Worm (Caenorhabditis elegans) whole organism, L1 larva: ENCODE data around the gene blos-8.
A peak's percentile ranks its signal among the peaks of the same experiment; 100 is the strongest.

Experiments used
- C04F5.9 ChIP-seq: sonication (generic microtip); optimal IDR thresholded peaks from 2 replicates; lab custom pipeline; 2016; ENCODE audit warnings: missing genetic modification characterization, missing compliant biosample characterization
- Y116A8C.19 ChIP-seq: sonication (generic microtip); optimal IDR thresholded peaks from 2 replicates; lab custom pipeline; 2016; ENCODE audit warnings: missing compliant biosample characterization, missing genetic modification characterization, borderline replicate concordance
- alr-1 ChIP-seq: fragments of 200-800 bp; sonication (Bioruptor generic); optimal IDR thresholded peaks from 2 replicates; lab custom pipeline; 2018; ENCODE audit warnings: borderline replicate concordance, mild to moderate bottlenecking, missing genetic modification characterization, missing compliant biosample characterization
- ama-1 ChIP-seq: fragments of 150-350 bp; optimal IDR thresholded peaks from 2 replicates; lab custom pipeline; 2014
- blmp-1 ChIP-seq: fragments of 150-350 bp; optimal IDR thresholded peaks from 2 replicates; lab custom pipeline; 2014; ENCODE audit warnings: missing biosample characterization, missing genetic modification characterization
- ceh-8 ChIP-seq: fragments of 200-800 bp; sonication (Bioruptor generic); optimal IDR thresholded peaks from 2 replicates; lab custom pipeline; 2018; ENCODE audit warnings: mild to moderate bottlenecking, missing genetic modification characterization, moderate library complexity, missing compliant biosample characterization
- efl-1 ChIP-seq, 4 experiments: fragments of 150-350 bp; optimal IDR thresholded peaks in 3 of 4; peaks in 1 of 4; 1 replicate in 1 of 4; 2 replicates in 3 of 4; lab custom pipeline; 2014; ENCODE audit warnings: missing biosample characterization in 2 of 4, missing genetic modification characterization in 2 of 4, missing genetic modification reagents in 2 of 4
- fkh-10 ChIP-seq: sonication (generic microtip); optimal IDR thresholded peaks from 2 replicates; lab custom pipeline; 2017; ENCODE audit warnings: missing biosample characterization, missing genetic modification reagents, missing genetic modification characterization
- fkh-8 ChIP-seq: sonication (generic microtip); optimal IDR thresholded peaks from 2 replicates; lab custom pipeline; 2016; ENCODE audit warnings: mild to moderate bottlenecking, missing genetic modification characterization, missing compliant biosample characterization
- fos-1 ChIP-seq: fragments of 150-350 bp; optimal IDR thresholded peaks from 2 replicates; lab custom pipeline; 2014; ENCODE audit warnings: missing biosample characterization, missing genetic modification characterization
- grh-1 ChIP-seq: fragments of 200-800 bp; sonication (Bioruptor generic); IDR thresholded peaks from 2 replicates; pipeline ENCODE4 v1.3.6; 2022; ENCODE audit warnings: missing genetic modification reagents, missing genetic modification characterization, missing compliant biosample characterization
- hlh-17 ChIP-seq: fragments of 200-800 bp; sonication (Bioruptor generic); optimal IDR thresholded peaks from 2 replicates; lab custom pipeline; 2018; ENCODE audit warnings: missing genetic modification characterization, mild to moderate bottlenecking, missing compliant biosample characterization, moderate library complexity, borderline replicate concordance
- isw-1 ChIP-seq: fragments of 200-800 bp; sonication (Bioruptor generic); IDR thresholded peaks from 2 replicates; pipeline ENCODE4 v1.3.6; 2022; ENCODE audit warnings: missing genetic modification characterization, missing compliant biosample characterization
- lin-14 ChIP-seq: fragments of 200-800 bp; sonication (Bioruptor generic); optimal IDR thresholded peaks from 2 replicates; lab custom pipeline; 2018; ENCODE audit warnings: mild to moderate bottlenecking, missing genetic modification characterization, moderate library complexity, missing compliant biosample characterization
- lin-15B ChIP-seq: fragments of 150-350 bp; sonication (generic microtip); optimal IDR thresholded peaks from 3 replicates; lab custom pipeline; 2014; ENCODE audit warnings: missing biosample characterization, missing genetic modification characterization
- lin-35 ChIP-seq, 2 experiments: fragments of 150-350 bp; optimal IDR thresholded peaks; 2 replicates each; lab custom pipeline; 2014; ENCODE audit warnings: missing biosample characterization in 2 of 2, missing genetic modification characterization in 2 of 2, missing genetic modification reagents in 2 of 2
- lsy-2 ChIP-seq, 2 experiments: fragments of 150-350 bp; optimal IDR thresholded peaks; 2 replicates each; lab custom pipeline; 2014; ENCODE audit warnings: missing biosample characterization in 2 of 2, missing genetic modification characterization in 2 of 2
- mep-1 ChIP-seq: fragments of 150-350 bp; optimal IDR thresholded peaks from 2 replicates; lab custom pipeline; 2014; ENCODE audit warnings: missing biosample characterization, missing genetic modification characterization
- nhr-12 ChIP-seq: sonication (generic microtip); optimal IDR thresholded peaks from 2 replicates; lab custom pipeline; 2017; ENCODE audit warnings: missing biosample characterization, missing genetic modification characterization
- nhr-19 ChIP-seq: fragments of 200-800 bp; sonication (Bioruptor generic); conservative IDR thresholded peaks from 2 replicates; pipeline ENCODE4 v1.3.6; 2022; ENCODE audit warnings: missing genetic modification characterization, missing compliant biosample characterization
- nhr-28 ChIP-seq: fragments of 150-350 bp; optimal IDR thresholded peaks from 2 replicates; lab custom pipeline; 2014; ENCODE audit warnings: missing biosample characterization, missing genetic modification characterization
- nhr-71 ChIP-seq: sonication (generic microtip); optimal IDR thresholded peaks from 2 replicates; lab custom pipeline; 2016; ENCODE audit warnings: mild to moderate bottlenecking, missing genetic modification characterization, moderate library complexity, missing compliant biosample characterization
- nhr-77 ChIP-seq: fragments of 150-350 bp; optimal IDR thresholded peaks from 2 replicates; lab custom pipeline; 2014; ENCODE audit warnings: missing biosample characterization, missing genetic modification characterization
- nhr-85 ChIP-seq: sonication (generic microtip); peaks from one replicate; lab custom pipeline; 2016; ENCODE audit warnings: missing genetic modification characterization, inconsistent platforms, missing compliant biosample characterization
- nhr-90 ChIP-seq: sonication (generic microtip); optimal IDR thresholded peaks from 2 replicates; lab custom pipeline; 2016; ENCODE audit warnings: mild to moderate bottlenecking, missing genetic modification characterization, missing compliant biosample characterization; ENCODE audit not compliant: poor library complexity
- pag-3 ChIP-seq: sonication (generic microtip); optimal IDR thresholded peaks from 2 replicates; lab custom pipeline; 2017; ENCODE audit warnings: missing genetic modification characterization, mild to moderate bottlenecking, missing compliant biosample characterization, antibody characterized with exemption, borderline replicate concordance; ENCODE audit not compliant: insufficient read depth
- pax-3 ChIP-seq: fragments of 200-800 bp; sonication (Bioruptor generic); optimal IDR thresholded peaks from 2 replicates; lab custom pipeline; 2018; ENCODE audit warnings: mild to moderate bottlenecking, missing genetic modification characterization, moderate library complexity, missing compliant biosample characterization
- pqm-1 ChIP-seq: sonication (generic microtip); optimal IDR thresholded peaks from 3 replicates; lab custom pipeline; 2017; ENCODE audit warnings: missing biosample characterization, missing genetic modification characterization
- rnt-1 ChIP-seq: sonication (generic microtip); optimal IDR thresholded peaks from 2 replicates; lab custom pipeline; 2016; ENCODE audit warnings: mild to moderate bottlenecking, missing genetic modification characterization, moderate library complexity, missing compliant biosample characterization
- snpc-4 ChIP-seq: fragments of 150-350 bp; optimal IDR thresholded peaks from 2 replicates; lab custom pipeline; 2014; ENCODE audit warnings: missing biosample characterization, missing genetic modification characterization
- sox-4 ChIP-seq: sonication (generic microtip); optimal IDR thresholded peaks from 2 replicates; lab custom pipeline; 2016; ENCODE audit warnings: missing genetic modification characterization, missing compliant biosample characterization
- sptf-1 ChIP-seq: fragments of 150-350 bp; optimal IDR thresholded peaks from 2 replicates; lab custom pipeline; 2014; ENCODE audit warnings: missing biosample characterization, missing genetic modification characterization
- tlp-1 ChIP-seq: fragments of 150-350 bp; optimal IDR thresholded peaks from 2 replicates; lab custom pipeline; 2014; ENCODE audit warnings: missing biosample characterization, missing genetic modification characterization
- unc-30 ChIP-seq: sonication (generic microtip); optimal IDR thresholded peaks from 2 replicates; lab custom pipeline; 2017; ENCODE audit warnings: missing biosample characterization, missing genetic modification characterization
- xbp-1 ChIP-seq: sonication (generic microtip); optimal IDR thresholded peaks from 2 replicates; lab custom pipeline; 2016; ENCODE audit warnings: missing genetic modification characterization, missing compliant biosample characterization

blos-8 gene

DNA sequence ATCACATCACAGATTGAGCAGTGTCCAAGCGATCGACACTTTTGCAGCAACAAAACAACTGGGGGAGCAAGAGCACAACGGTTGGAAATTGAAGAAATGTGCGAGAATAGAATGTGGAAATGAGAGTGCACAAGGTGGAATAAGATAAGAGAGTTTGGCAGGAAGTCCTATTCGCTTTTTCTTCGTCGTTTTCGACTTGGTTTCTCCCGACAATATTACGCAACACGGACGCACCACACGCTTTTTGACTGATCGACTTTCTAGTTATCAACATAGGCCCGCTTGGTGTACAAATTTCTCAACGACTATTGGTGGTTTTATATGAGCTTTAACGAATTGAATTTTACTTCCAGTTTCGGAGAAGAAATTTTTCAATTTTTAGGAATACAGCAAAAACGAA is 48.1 kb downstream of the blos-8 start (continued):
- TF ChIP-seq sox-4 (no peak), grh-1 (GFP tag; lab: Robert Waterston, UW) (no peak), isw-1 (GFP tag; lab: Robert Waterston, UW) (no peak), ceh-8 (GFP tag; lab: Kevin White, UChicago) (no peak), snpc-4 (tag; lab: Kevin White, UChicago) (no peak), hlh-17 (GFP tag; lab: Kevin White, UChicago) (no peak)

DNA sequence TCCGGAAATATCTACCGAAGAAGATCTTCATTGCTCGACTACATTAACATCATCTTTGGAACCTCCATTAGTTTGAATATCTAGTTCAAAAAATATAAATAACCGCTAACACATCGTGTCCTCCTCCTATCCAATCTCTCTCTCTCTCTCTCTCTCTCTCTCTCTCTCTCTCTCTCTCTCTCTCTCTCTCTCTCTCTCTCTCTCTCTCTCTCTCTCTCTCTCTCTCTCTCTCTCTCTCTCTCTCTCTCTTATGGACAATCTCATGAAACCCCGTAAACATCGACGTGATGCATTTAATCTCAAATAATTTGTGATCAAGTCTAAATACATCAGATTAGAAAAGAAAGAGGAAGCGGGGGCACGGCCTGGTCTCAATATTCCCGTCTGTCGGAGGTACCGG is 48.7 kb downstream of the blos-8 start:
- TF ChIP-seq nhr-77 (tag; lab: Kevin White, UChicago) = no peak
- no peak for TF ChIP-seq lsy-2 (tag; optimal IDR thresholded peaks at IDR 0.05; lab: Kevin White, UChicago)
- TF ChIP-seq ama-1 (lab: Kevin White, UChicago) = no peak
- peak; percentile 2 for TF ChIP-seq mep-1 (tag; lab: Kevin White, UChicago)
- TF ChIP-seq fos-1 (tag; lab: Kevin White, UChicago) = no peak
- TF ChIP-seq pag-3 (tag; lab: Kevin White, UChicago) = no peak
- TF ChIP-seq nhr-85 = peak; percentile 19
- no peak for TF ChIP-seq alr-1 (tag; lab: Kevin White, UChicago)
- no peak for TF ChIP-seq Y116A8C.19 (tag; lab: Kevin White, UChicago)
- no peak for TF ChIP-seq unc-30 (tag; lab: Kevin White, UChicago)
- TF ChIP-seq nhr-28 (tag; lab: Kevin White, UChicago) = no peak
- TF ChIP-seq lin-35 (GFP tag; optimal IDR thresholded peaks at IDR 0.05; lab: Kevin White, UChicago) = no peak
- no peak for TF ChIP-seq tlp-1
- no peak for TF ChIP-seq C04F5.9 (tag; lab: Kevin White, UChicago)
- peak; percentile 33 for TF ChIP-seq blmp-1
- TF ChIP-seq nhr-19 (GFP tag; lab: Robert Waterston, UW) = no peak
- TF ChIP-seq pax-3 = peak; percentile 25
- no peak for TF ChIP-seq rnt-1
- no peak for TF ChIP-seq pqm-1 (tag; lab: Kevin White, UChicago)
- no peak for TF ChIP-seq hlh-17 (GFP tag; lab: Kevin White, UChicago)
- peak; percentile 13 to 14 for TF ChIP-seq efl-1 (optimal IDR thresholded peaks at IDR 0.05; lab: Kevin White, UChicago)
- no peak for TF ChIP-seq efl-1 (GFP tag; optimal IDR thresholded peaks at IDR 0.05 in 1 of 2; lab: Kevin White, UChicago)
- peak; percentile 10 for TF ChIP-seq lin-14 (GFP tag; lab: Kevin White, UChicago)

DNA sequence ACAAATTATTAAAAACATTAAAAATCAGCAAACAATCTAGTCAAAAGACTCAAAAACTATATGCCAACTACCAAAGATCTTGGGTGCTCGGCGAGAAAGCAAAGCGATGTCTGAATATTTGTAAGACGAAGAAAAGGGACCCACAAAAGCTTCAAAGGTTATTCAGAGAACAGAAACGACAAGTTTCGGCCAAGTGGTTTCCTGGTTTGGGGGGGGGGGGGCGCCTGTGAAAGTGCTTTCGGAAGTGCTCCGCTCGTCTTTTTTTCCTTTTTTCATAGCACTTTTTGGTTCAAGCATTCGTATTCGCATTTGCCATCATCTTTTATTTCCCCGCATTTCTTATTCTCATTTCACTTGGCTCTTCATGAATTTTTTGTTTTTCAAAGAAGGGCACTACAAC is 49.5 kb downstream of the blos-8 start:
- TF ChIP-seq nhr-19 (GFP tag; lab: Robert Waterston, UW) (no peak), sptf-1 (tag; lab: Kevin White, UChicago) (no peak), fkh-10 (GFP tag; lab: Kevin White, UChicago) (peak; percentile 57), nhr-71 (tag; lab: Kevin White, UChicago) (no peak), xbp-1 (no peak), nhr-90 (tag; lab: Kevin White, UChicago) (no peak), fkh-8 (no peak), lin-15B (no peak), lin-14 (GFP tag; lab: Kevin White, UChicago) (peak; percentile 76), nhr-12 (tag; lab: Kevin White, UChicago) (no peak)

DNA sequence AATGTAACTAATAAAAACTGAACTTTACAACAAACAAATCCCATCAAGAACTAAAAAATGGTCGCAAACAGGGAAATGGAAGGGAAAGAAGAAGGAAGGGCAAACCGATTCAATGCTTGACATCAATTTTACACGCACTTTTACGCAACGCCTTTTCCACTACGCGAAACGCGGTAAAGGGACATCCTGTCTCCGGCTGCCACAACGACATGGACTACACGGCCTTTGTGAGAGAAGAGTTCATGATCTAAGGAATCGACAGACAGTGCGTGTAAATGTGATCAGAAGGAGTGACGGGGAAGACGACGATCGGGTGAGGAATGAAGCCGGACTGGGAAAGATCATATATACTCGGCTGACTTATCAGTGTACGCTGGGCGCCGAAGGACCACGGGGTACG is 50.6 kb downstream of the blos-8 start:
- TF ChIP-seq blmp-1 (peak; percentile 64), fkh-8 (no peak), grh-1 (GFP tag; lab: Robert Waterston, UW) (0 out of 2 replicates have a peak, but pooled peaks have one; percentile 17)
